Fruit fly (Drosophila melanogaster) whole organism, pupa: ENCODE results near the gene inaF-C.

ENCODE experiments used
- CG10348 ChIP-seq: fragments of 200-800 bp; sonication (Bioruptor generic); IDR thresholded peaks from 2 replicates; pipeline ENCODE4 v1.3.6; 2022; ENCODE audit warnings: missing biosample characterization, missing genetic modification characterization
- CG12605 ChIP-seq: fragments of 200-800 bp; sonication (Bioruptor generic); IDR thresholded peaks from 2 replicates; pipeline ENCODE4 v1.3.6; 2022; ENCODE audit warnings: missing biosample characterization, missing genetic modification characterization
- CG13204 ChIP-seq: fragments of 200-800 bp; sonication (Bioruptor generic); optimal IDR thresholded peaks from 2 replicates; lab custom pipeline; 2018; ENCODE audit warnings: missing biosample characterization, mild to moderate bottlenecking, missing genetic modification characterization, moderate library complexity
- CG14655 ChIP-seq: fragments of 200-800 bp; sonication (Bioruptor generic); optimal IDR thresholded peaks from 3 replicates; lab custom pipeline; 2017; ENCODE audit warnings: mild to moderate bottlenecking, missing biosample characterization, missing genetic modification reagents, missing genetic modification characterization
- CG15710 ChIP-seq: fragments of 200-800 bp; sonication (Bioruptor generic); optimal IDR thresholded peaks from 2 replicates; lab custom pipeline; 2018; ENCODE audit warnings: missing biosample characterization, mild to moderate bottlenecking, missing genetic modification characterization, moderate library complexity
- CG17806 ChIP-seq: fragments of 200-800 bp; sonication (Bioruptor generic); optimal IDR thresholded peaks from 2 replicates; lab custom pipeline; 2018; ENCODE audit warnings: missing biosample characterization, mild to moderate bottlenecking, missing genetic modification characterization, moderate library complexity
- CG32121 ChIP-seq: fragments of 200-800 bp; sonication (Bioruptor generic); IDR thresholded peaks from 2 replicates; pipeline ENCODE4 v1.3.6; 2022; ENCODE audit warnings: missing biosample characterization, missing genetic modification characterization
- CG34367 ChIP-seq: fragments of 200-800 bp; sonication (Bioruptor generic); optimal IDR thresholded peaks from 2 replicates; lab custom pipeline; 2018; ENCODE audit warnings: missing biosample characterization, mild to moderate bottlenecking, missing genetic modification characterization
- CG4496 ChIP-seq: fragments of 200-800 bp; sonication (Bioruptor generic); IDR thresholded peaks from 3 replicates; pipeline ENCODE4 v1.3.6; 2022; ENCODE audit warnings: missing biosample characterization, missing genetic modification characterization
- CG8159 ChIP-seq: fragments of 200-800 bp; sonication (Bioruptor generic); optimal IDR thresholded peaks from 3 replicates; lab custom pipeline; 2018; ENCODE audit warnings: missing biosample characterization, mild to moderate bottlenecking, missing genetic modification characterization, moderate library complexity
- CG8301 ChIP-seq: fragments of 200-800 bp; sonication (Bioruptor generic); optimal IDR thresholded peaks from 2 replicates; lab custom pipeline; 2018; ENCODE audit warnings: missing biosample characterization, mild to moderate bottlenecking, missing genetic modification characterization
- CG9948 ChIP-seq: fragments of 200-800 bp; sonication (Bioruptor generic); optimal IDR thresholded peaks from 2 replicates; lab custom pipeline; 2018; ENCODE audit warnings: missing biosample characterization, mild to moderate bottlenecking, missing genetic modification characterization, moderate library complexity
- D1 ChIP-seq: fragments of 200-800 bp; sonication (Bioruptor generic); optimal IDR thresholded peaks from 2 replicates; lab custom pipeline; 2018; ENCODE audit warnings: missing biosample characterization, mild to moderate bottlenecking, missing genetic modification characterization, moderate library complexity
- EcR ChIP-seq: fragments of 200-800 bp; sonication (Bioruptor generic); optimal IDR thresholded peaks from 3 replicates; lab custom pipeline; 2019; ENCODE audit warnings: missing biosample characterization, missing genetic modification characterization, mild to moderate bottlenecking, moderate library complexity, missing genetic modification reagents
- Ets98B ChIP-seq: fragments of 200-800 bp; sonication (Bioruptor generic); IDR thresholded peaks from 2 replicates; pipeline ENCODE4 v1.3.6; 2022; ENCODE audit warnings: missing biosample characterization, missing genetic modification characterization
- Pif1A ChIP-seq: fragments of 200-800 bp; sonication (Bioruptor generic); optimal IDR thresholded peaks from 3 replicates; lab custom pipeline; 2016; ENCODE audit warnings: missing biosample characterization, missing genetic modification characterization
- Pif1B ChIP-seq: fragments of 200-800 bp; sonication (Bioruptor generic); optimal IDR thresholded peaks from 3 replicates; lab custom pipeline; 2016; ENCODE audit warnings: missing biosample characterization, missing genetic modification characterization
- Snoo ChIP-seq: fragments of 200-800 bp; sonication (Bioruptor generic); optimal IDR thresholded peaks from 3 replicates; lab custom pipeline; 2017; ENCODE audit warnings: missing biosample characterization, mild to moderate bottlenecking, missing genetic modification characterization, inconsistent platforms
- fd96Ca ChIP-seq: fragments of 200-800 bp; sonication (Bioruptor generic); IDR thresholded peaks from 3 replicates; pipeline ENCODE4 v1.3.6; 2022; ENCODE audit warnings: missing biosample characterization, missing genetic modification characterization
- gl ChIP-seq: fragments of 200-800 bp; sonication (Bioruptor generic); optimal IDR thresholded peaks from 2 replicates; lab custom pipeline; 2018; ENCODE audit warnings: missing biosample characterization, mild to moderate bottlenecking, missing genetic modification characterization
- rn ChIP-seq: fragments of 200-800 bp; sonication (Bioruptor generic); IDR thresholded peaks from 2 replicates; pipeline ENCODE4 v1.3.6; 2022; ENCODE audit warnings: missing biosample characterization, missing genetic modification characterization

inaF-C gene

dm6 chrX:11736421-11736820 lies 4.9 kb upstream of the inaF-C start:
- TF ChIP-seq CG10348 (no peak), EcR (no peak), CG9948 (tag; lab: Kevin White, UChicago) (no peak), CG15710 (tag; lab: Kevin White, UChicago) (no peak), CG13204 (GFP tag; lab: Kevin White, UChicago) (no peak), gl (no peak), CG8301 (tag; lab: Kevin White, UChicago) (peak; percentile 73), rn (GFP tag; lab: Robert Waterston, UW) (no peak), Ets98B (GFP tag; lab: Robert Waterston, UW) (peak; percentile 50), CG17806 (tag; lab: Kevin White, UChicago) (no peak), Pif1A (GFP tag; lab: Kevin White, UChicago) (peak; percentile 32), Snoo (tag; lab: Kevin White, UChicago) (no peak), D1 (tag; lab: Kevin White, UChicago) (no peak), CG32121 (GFP tag; lab: Robert Waterston, UW) (no peak), CG12605 (GFP tag; lab: Robert Waterston, UW) (no peak), CG8159 (tag; lab: Kevin White, UChicago) (no peak), Pif1B (GFP tag; lab: Kevin White, UChicago) (peak; percentile 17), fd96Ca (GFP tag; lab: Robert Waterston, UW) (peak; percentile 49; the same call in 2 of the 3 replicates), CG34367 (tag; lab: Kevin White, UChicago) (no peak), CG14655 (peak; percentile 74), CG4496 (peak; percentile 54; the same call in 1 of the 3 replicates)
- TF ChIP-seq, all 21 proteins: peak for 7

dm6 chrX:11733795-11734194 lies 2.2 kb upstream of the inaF-C start, which contains the start of gene inaF-A:
inaF-A (minus strand) TSS chrX:11733895.
- TF ChIP-seq CG14655 = peak; percentile 22
- TF ChIP-seq CG12605 (GFP tag; lab: Robert Waterston, UW) = no peak
- no peak for TF ChIP-seq EcR
- no peak for TF ChIP-seq gl
- TF ChIP-seq CG8301 (tag; lab: Kevin White, UChicago) = peak; percentile 16
- TF ChIP-seq CG32121 (GFP tag; lab: Robert Waterston, UW) = no peak
- TF ChIP-seq CG17806 (tag; lab: Kevin White, UChicago) = no peak
- TF ChIP-seq CG10348 = no peak
- no peak for TF ChIP-seq CG34367 (tag; lab: Kevin White, UChicago)
- no peak for TF ChIP-seq CG4496
- no peak for TF ChIP-seq Pif1A (GFP tag; lab: Kevin White, UChicago)
- TF ChIP-seq Pif1B (GFP tag; lab: Kevin White, UChicago) = no peak

- TF ChIP-seq rn (GFP tag; lab: Robert Waterston, UW) = no peak
- no peak for TF ChIP-seq CG13204 (GFP tag; lab: Kevin White, UChicago)
- no peak for TF ChIP-seq D1 (tag; lab: Kevin White, UChicago)
- TF ChIP-seq gl = no peak
- TF ChIP-seq Pif1B (GFP tag; lab: Kevin White, UChicago) = no peak
- TF ChIP-seq CG14655 = no peak
- TF ChIP-seq EcR = no peak
These were observed 1.1 kb upstream of the inaF-C start, which contains the start of gene inaF-B for dm6 chrX:11732670-11733069. inaF-B (minus strand) TSS chrX:11732770.

dm6 chrX:11729993-11730392 lies 1.6 kb downstream of the inaF-C start:
- no peak for TF ChIP-seq D1 (tag; lab: Kevin White, UChicago)
- peak; percentile 8 for TF ChIP-seq CG8301 (tag; lab: Kevin White, UChicago)
- 0 out of 3 replicates have a peak, but pooled peaks have one; percentile 17 for TF ChIP-seq CG4496
- TF ChIP-seq Pif1A (GFP tag; lab: Kevin White, UChicago) = no peak

- TF ChIP-seq EcR (no peak), rn (GFP tag; lab: Robert Waterston, UW) (no peak), CG12605 (GFP tag; lab: Robert Waterston, UW) (no peak), Snoo (tag; lab: Kevin White, UChicago) (no peak), CG14655 (no peak), CG10348 (no peak), CG15710 (tag; lab: Kevin White, UChicago) (no peak), CG13204 (GFP tag; lab: Kevin White, UChicago) (no peak), gl (no peak), CG4496 (no peak), CG34367 (tag; lab: Kevin White, UChicago) (no peak), Pif1A (GFP tag; lab: Kevin White, UChicago) (no peak), Pif1B (GFP tag; lab: Kevin White, UChicago) (no peak), CG9948 (tag; lab: Kevin White, UChicago) (no peak), CG32121 (GFP tag; lab: Robert Waterston, UW) (no peak), fd96Ca (GFP tag; lab: Robert Waterston, UW) (no peak), CG8159 (tag; lab: Kevin White, UChicago) (no peak)
These were observed 2.6 kb downstream of the inaF-C start, which contains the start of gene inaF-D for dm6 chrX:11728999-11729398. inaF-D (minus strand) TSS chrX:11729099.

- TF ChIP-seq CG12605 (GFP tag; lab: Robert Waterston, UW) (no peak), gl (no peak), fd96Ca (GFP tag; lab: Robert Waterston, UW) (no peak), rn (GFP tag; lab: Robert Waterston, UW) (no peak), CG14655 (no peak), CG34367 (tag; lab: Kevin White, UChicago) (no peak), CG10348 (no peak), Pif1A (GFP tag; lab: Kevin White, UChicago) (no peak), CG32121 (GFP tag; lab: Robert Waterston, UW) (no peak), CG8159 (tag; lab: Kevin White, UChicago) (no peak), CG8301 (tag; lab: Kevin White, UChicago) (no peak), CG15710 (tag; lab: Kevin White, UChicago) (no peak), CG13204 (GFP tag; lab: Kevin White, UChicago) (no peak), Pif1B (GFP tag; lab: Kevin White, UChicago) (no peak), EcR (no peak)
- TF ChIP-seq, all 21 proteins: peak for 0
These were observed 7.6 kb downstream of the inaF-C start, which contains the start of gene CG15221 for dm6 chrX:11723946-11724345. CG15221 (plus strand) TSS chrX:11724246.
